Fruit fly (Drosophila melanogaster) whole organism, embryonic: ENCODE results near the gene tsl.

Experiments used
- ATbp ChIP-seq: fragments of 200-800 bp; sonication (Bioruptor generic); optimal IDR thresholded peaks from 2 replicates; lab custom pipeline; 2017; ENCODE audit warnings: missing biosample characterization, mild to moderate bottlenecking, missing genetic modification characterization, missing genetic modification reagents
- Asciz ChIP-seq: fragments of 200-800 bp; sonication (Bioruptor generic); optimal IDR thresholded peaks from 2 replicates; lab custom pipeline; 2017; ENCODE audit warnings: missing biosample characterization, mild to moderate bottlenecking, missing genetic modification characterization, missing genetic modification reagents
- Bdp1 ChIP-seq: fragments of 200-800 bp; sonication (Bioruptor generic); optimal IDR thresholded peaks from 3 replicates; lab custom pipeline; 2016; ENCODE audit warnings: missing biosample characterization, missing genetic modification characterization
- Bteb2 ChIP-seq: fragments of 200-800 bp; sonication (Bioruptor generic); optimal IDR thresholded peaks from 2 replicates; lab custom pipeline; 2016; ENCODE audit warnings: missing biosample characterization, missing genetic modification characterization
- CG10321 ChIP-seq: fragments of 200-800 bp; sonication (Bioruptor generic); IDR thresholded peaks from 2 replicates; pipeline ENCODE4 v1.3.6; 2022; ENCODE audit warnings: missing biosample characterization, missing genetic modification characterization
- CG11695 ChIP-seq: fragments of 200-800 bp; sonication (Bioruptor generic); IDR thresholded peaks from 3 replicates; pipeline ENCODE4 v1.3.6; 2022; ENCODE audit warnings: missing biosample characterization, missing genetic modification characterization
- CG12299 ChIP-seq: fragments of 200-800 bp; sonication (Bioruptor generic); optimal IDR thresholded peaks from 2 replicates; lab custom pipeline; 2018; ENCODE audit warnings: missing biosample characterization, mild to moderate bottlenecking, missing genetic modification characterization
- CG12391 ChIP-seq: fragments of 200-800 bp; sonication (Bioruptor generic); optimal IDR thresholded peaks from 3 replicates; lab custom pipeline; 2018; ENCODE audit warnings: missing biosample characterization, mild to moderate bottlenecking, missing genetic modification characterization, moderate library complexity
- CG12769 ChIP-seq: fragments of 200-800 bp; sonication (Bioruptor generic); optimal IDR thresholded peaks from 2 replicates; lab custom pipeline; 2019; ENCODE audit warnings: missing biosample characterization, mild to moderate bottlenecking, missing genetic modification characterization, moderate library complexity
- CG13287 ChIP-seq: fragments of 200-800 bp; sonication (Bioruptor generic); IDR thresholded peaks from 2 replicates; pipeline ENCODE4 v1.3.6; 2022; ENCODE audit warnings: missing biosample characterization, missing genetic modification characterization; ENCODE audit not compliant: partially characterized antibody
- CG14014 ChIP-seq: fragments of 200-800 bp; sonication (Bioruptor generic); IDR thresholded peaks from 2 replicates; pipeline ENCODE4 v1.3.6; 2022; ENCODE audit warnings: missing biosample characterization, missing genetic modification characterization
- CG15696 ChIP-seq: fragments of 200-800 bp; sonication (Bioruptor generic); optimal IDR thresholded peaks from 2 replicates; lab custom pipeline; 2019; ENCODE audit warnings: missing biosample characterization, mild to moderate bottlenecking, missing genetic modification characterization, moderate library complexity
- CG17186 ChIP-seq: fragments of 200-800 bp; sonication (Bioruptor generic); optimal IDR thresholded peaks from 3 replicates; lab custom pipeline; 2017; ENCODE audit warnings: missing biosample characterization, missing genetic modification reagents, missing genetic modification characterization
- CG1832 ChIP-seq: fragments of 200-800 bp; sonication (Bioruptor generic); optimal IDR thresholded peaks from 2 replicates; lab custom pipeline; 2017; ENCODE audit warnings: missing biosample characterization, mild to moderate bottlenecking, missing genetic modification characterization, inconsistent platforms
- CG2712 ChIP-seq: fragments of 200-800 bp; optimal IDR thresholded peaks from 3 replicates; lab custom pipeline; 2019; ENCODE audit warnings: missing biosample characterization, mild to moderate bottlenecking, missing genetic modification characterization, moderate library complexity
- CG7928 ChIP-seq: fragments of 200-800 bp; sonication (Bioruptor generic); optimal IDR thresholded peaks from 2 replicates; lab custom pipeline; 2017; ENCODE audit warnings: missing biosample characterization, mild to moderate bottlenecking, missing genetic modification characterization
- Ets65A ChIP-seq: fragments of 200-800 bp; sonication (Bioruptor generic); peaks from one replicate; lab custom pipeline; 2016; ENCODE audit warnings: missing biosample characterization, missing genetic modification characterization
- MBD-R2 ChIP-seq: fragments of 200-800 bp; sonication (Bioruptor generic); IDR thresholded peaks from 2 replicates; pipeline ENCODE4 v1.3.6; 2022; ENCODE audit warnings: missing biosample characterization, missing genetic modification characterization
- Max ChIP-seq: fragments of 200-800 bp; sonication (Bioruptor generic); optimal IDR thresholded peaks from 2 replicates; lab custom pipeline; 2016; ENCODE audit warnings: missing biosample characterization, mild to moderate bottlenecking, missing genetic modification characterization
- Ravus ChIP-seq: fragments of 200-800 bp; sonication (Bioruptor generic); IDR thresholded peaks from 2 replicates; pipeline ENCODE4 v1.3.6; 2022; ENCODE audit warnings: missing biosample characterization, missing genetic modification characterization
- Sry-δ ChIP-seq: fragments of 200-800 bp; sonication (Bioruptor generic); optimal IDR thresholded peaks from 2 replicates; lab custom pipeline; 2016; ENCODE audit warnings: missing biosample characterization, missing genetic modification characterization
- Taf1 ChIP-seq: fragments of 200-800 bp; sonication (Bioruptor generic); IDR thresholded peaks from 2 replicates; pipeline ENCODE4 v1.3.6; 2022; ENCODE audit warnings: missing biosample characterization, missing genetic modification characterization
- Trl ChIP-seq, 3 experiments: fragments of >200 bp in 2 of 3; fragments of 200-800 bp in 1 of 3; sonication (Bioruptor generic) in 1 of 3; optimal IDR thresholded peaks; 2 replicates in 1 of 3; 3 replicates in 2 of 3; lab custom pipeline; 2016 to 2017; ENCODE audit warnings: missing biosample characterization in 1 of 3, missing genetic modification characterization in 1 of 3
- Xrp1 ChIP-seq: fragments of 200-800 bp; sonication (Bioruptor generic); IDR thresholded peaks from 2 replicates; pipeline ENCODE4 v1.3.6; 2022; ENCODE audit warnings: missing biosample characterization, missing genetic modification characterization
- YL-1 ChIP-seq: fragments of 200-800 bp; sonication (Bioruptor generic); optimal IDR thresholded peaks from 3 replicates; lab custom pipeline; 2017; ENCODE audit warnings: missing biosample characterization, mild to moderate bottlenecking, missing genetic modification characterization
- abd-A ChIP-seq: fragments of 200-800 bp; sonication (Bioruptor generic); optimal IDR thresholded peaks from 3 replicates; lab custom pipeline; 2019; ENCODE audit warnings: missing biosample characterization, mild to moderate bottlenecking, missing genetic modification characterization, moderate library complexity
- ase ChIP-seq: fragments of 200-800 bp; sonication (Bioruptor generic); IDR thresholded peaks from 3 replicates; pipeline ENCODE4 v1.3.6; 2022; ENCODE audit warnings: missing biosample characterization, missing genetic modification characterization
- ato ChIP-seq: fragments of 200-800 bp; sonication (Bioruptor generic); IDR thresholded peaks from 2 replicates; pipeline ENCODE4 v1.3.6; 2022; ENCODE audit warnings: missing biosample characterization, missing genetic modification characterization; ENCODE audit not compliant: partially characterized antibody
- bab2 ChIP-seq: fragments of 200-800 bp; sonication (Bioruptor generic); optimal IDR thresholded peaks from 2 replicates; lab custom pipeline; 2016; ENCODE audit warnings: missing biosample characterization, missing genetic modification characterization
- chinmo ChIP-seq: fragments of 200-800 bp; sonication (Bioruptor generic); IDR thresholded peaks from 4 replicates; pipeline ENCODE4 v1.3.6; 2022; ENCODE audit warnings: missing biosample characterization, missing genetic modification characterization; ENCODE audit not compliant: partially characterized antibody
- chn ChIP-seq: fragments of 200-800 bp; sonication (Bioruptor generic); optimal IDR thresholded peaks from 2 replicates; lab custom pipeline; 2016; ENCODE audit warnings: missing biosample characterization, missing genetic modification characterization
- crc ChIP-seq: fragments of 200-800 bp; sonication (Bioruptor generic); optimal IDR thresholded peaks from 2 replicates; lab custom pipeline; 2016; ENCODE audit warnings: missing biosample characterization, missing genetic modification characterization
- crol ChIP-seq: fragments of 200-800 bp; sonication (Bioruptor generic); IDR thresholded peaks from 2 replicates; pipeline ENCODE4 v1.3.6; 2022; ENCODE audit warnings: missing biosample characterization, missing genetic modification characterization
- dati ChIP-seq: fragments of 200-800 bp; sonication (Bioruptor generic); IDR thresholded peaks from 2 replicates; pipeline ENCODE4 v1.3.6; 2022; ENCODE audit warnings: missing biosample characterization, missing genetic modification characterization
- esg ChIP-seq: fragments of 200-800 bp; sonication (Bioruptor generic); conservative IDR thresholded peaks from 2 replicates; pipeline ENCODE4 v1.3.6; 2022; ENCODE audit warnings: missing biosample characterization, missing genetic modification characterization
- gro ChIP-seq: fragments of 200-800 bp; sonication (Bioruptor generic); optimal IDR thresholded peaks from 2 replicates; lab custom pipeline; 2016; ENCODE audit warnings: missing biosample characterization, missing genetic modification characterization
- inv ChIP-seq: fragments of 200-800 bp; sonication (Bioruptor generic); IDR thresholded peaks from 2 replicates; pipeline ENCODE4 v1.3.6; 2022; ENCODE audit warnings: missing biosample characterization, missing genetic modification characterization; ENCODE audit not compliant: partially characterized antibody
- klu ChIP-seq: fragments of 200-800 bp; sonication (Bioruptor generic); IDR thresholded peaks from 2 replicates; pipeline ENCODE4 v1.3.6; 2022; ENCODE audit warnings: missing biosample characterization, missing genetic modification characterization
- lab ChIP-seq: fragments of 200-800 bp; sonication (Bioruptor generic); optimal IDR thresholded peaks from 3 replicates; lab custom pipeline; 2017; ENCODE audit warnings: missing biosample characterization, missing genetic modification characterization, mild to moderate bottlenecking, moderate library complexity, missing genetic modification reagents
- nom ChIP-seq: fragments of 200-800 bp; sonication (Bioruptor generic); optimal IDR thresholded peaks from 2 replicates; lab custom pipeline; 2017; ENCODE audit warnings: missing biosample characterization, missing genetic modification characterization, mild to moderate bottlenecking, moderate library complexity, missing genetic modification reagents
- prd ChIP-seq, 3 experiments: fragments of >200 bp in 2 of 3; fragments of 200-800 bp in 1 of 3; sonication (Bioruptor generic) in 1 of 3; optimal IDR thresholded peaks in 2 of 3; IDR thresholded peaks in 1 of 3; 2 replicates in 2 of 3; 3 replicates in 1 of 3; pipeline versions ENCODE4 v1.3.6 to Lab custom; 2017 to 2022; ENCODE audit warnings: missing biosample characterization in 1 of 3, missing genetic modification characterization in 1 of 3
- scrt ChIP-seq: fragments of 200-800 bp; sonication (Bioruptor generic); optimal IDR thresholded peaks from 2 replicates; lab custom pipeline; 2018; ENCODE audit warnings: missing biosample characterization, mild to moderate bottlenecking, missing genetic modification characterization, moderate library complexity
- seq ChIP-seq: fragments of 200-800 bp; sonication (Bioruptor generic); IDR thresholded peaks from 2 replicates; pipeline ENCODE4 v1.3.6; 2022; ENCODE audit warnings: missing biosample characterization, missing genetic modification characterization
- shn ChIP-seq: fragments of 200-800 bp; sonication (Bioruptor generic); optimal IDR thresholded peaks from 3 replicates; lab custom pipeline; 2016; ENCODE audit warnings: missing biosample characterization, missing genetic modification characterization
- stc ChIP-seq: fragments of 200-800 bp; sonication (Bioruptor generic); IDR thresholded peaks from 2 replicates; pipeline ENCODE4 v1.3.6; 2022; ENCODE audit warnings: missing biosample characterization, missing genetic modification characterization
- stwl ChIP-seq: fragments of 200-800 bp; sonication (Bioruptor generic); optimal IDR thresholded peaks from 3 replicates; lab custom pipeline; 2018; ENCODE audit warnings: missing biosample characterization, mild to moderate bottlenecking, missing genetic modification characterization, moderate library complexity
- trem ChIP-seq: fragments of 200-800 bp; optimal IDR thresholded peaks from 3 replicates; lab custom pipeline; 2019; ENCODE audit warnings: missing biosample characterization, mild to moderate bottlenecking, missing genetic modification characterization, moderate library complexity
- vfl ChIP-seq: fragments of 200-800 bp; sonication (Bioruptor generic); optimal IDR thresholded peaks from 2 replicates; lab custom pipeline; 2016; ENCODE audit warnings: missing biosample characterization, missing genetic modification characterization
- zen2 ChIP-seq: fragments of 200-800 bp; sonication (Bioruptor generic); IDR thresholded peaks from 3 replicates; pipeline ENCODE4 v1.3.6; 2022; ENCODE audit warnings: missing biosample characterization, missing genetic modification characterization; ENCODE audit not compliant: partially characterized antibody

tsl gene

DNA sequence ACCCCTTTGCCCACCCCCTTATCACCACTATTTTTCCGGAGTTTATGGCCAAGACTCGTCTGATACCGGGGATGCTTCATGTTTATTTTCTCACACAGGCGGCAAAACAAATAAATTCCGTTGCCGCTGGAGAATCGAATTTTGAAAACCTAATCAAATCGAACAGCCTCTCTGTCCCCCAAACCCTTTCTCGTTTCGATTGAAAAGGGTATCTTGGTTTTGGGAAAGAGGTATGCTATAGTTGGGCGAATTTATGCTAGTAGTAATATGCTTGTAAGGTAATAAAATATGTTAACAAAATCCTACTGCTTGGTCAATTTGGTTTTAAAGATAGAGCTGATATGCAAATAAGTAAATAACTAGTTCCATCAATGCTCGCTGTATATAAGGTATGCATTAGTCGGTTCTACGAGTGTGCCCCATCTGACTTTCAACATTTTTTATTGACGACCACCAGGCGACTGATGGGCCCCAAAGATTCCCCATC lies 45.7 kb upstream of the tsl start (continued):
- TF ChIP-seq crol = no peak; the same call in 1 of the 2 replicates
- no peak for TF ChIP-seq CG12299 (tag; lab: Kevin White, UChicago)
- TF ChIP-seq Max = peak; percentile 9
- no peak for TF ChIP-seq zen2
- peak; percentile 10 for TF ChIP-seq stwl (tag; lab: Kevin White, UChicago)
- no peak for TF ChIP-seq CG7928 (GFP tag; lab: Kevin White, UChicago)
- TF ChIP-seq shn (GFP tag; lab: Kevin White, UChicago) = peak; percentile 58
- no peak for TF ChIP-seq Ravus (GFP tag; lab: Robert Waterston, UW)
- peak; percentile 57 for TF ChIP-seq crc (GFP tag; lab: Kevin White, UChicago)
- peak; percentile 94 for TF ChIP-seq CG2712
- TF ChIP-seq bab2 (GFP tag; lab: Kevin White, UChicago) = peak; percentile 81
- no peak for TF ChIP-seq ato (GFP tag; lab: Robert Waterston, UW)
- TF ChIP-seq ase (GFP tag; lab: Robert Waterston, UW) = peak; percentile 23; the same call in 1 of the 3 replicates
- no peak for TF ChIP-seq Trl (optimal IDR thresholded peaks at IDR 0.05; lab: Kevin White, UChicago)
- peak; percentile 68 for TF ChIP-seq Trl (GFP tag; optimal IDR thresholded peaks at IDR 0.05; lab: Kevin White, UChicago)
- peak; percentile 76 for TF ChIP-seq CG17186 (GFP tag; lab: Kevin White, UChicago)
- TF ChIP-seq CG12391 (tag; lab: Kevin White, UChicago) = peak; percentile 83
- no peak for TF ChIP-seq CG13287 (GFP tag; lab: Robert Waterston, UW)
- peak; percentile 93 for TF ChIP-seq Ets65A
- no peak for TF ChIP-seq MBD-R2
- no peak for TF ChIP-seq CG1832 (GFP tag; lab: Kevin White, UChicago)
- no peak for TF ChIP-seq CG10321
- TF ChIP-seq inv (GFP tag; lab: Robert Waterston, UW) = no peak
- no peak for TF ChIP-seq Taf1 (GFP tag; lab: Robert Waterston, UW)
- no peak for TF ChIP-seq Bteb2 (GFP tag; lab: Kevin White, UChicago)
- peak; percentile 14 for TF ChIP-seq Sry-δ (GFP tag; lab: Kevin White, UChicago)
- peak; percentile 82 for TF ChIP-seq chn (GFP tag; lab: Kevin White, UChicago)
- no peak for TF ChIP-seq nom (GFP tag; lab: Kevin White, UChicago)
- peak; percentile 56 for TF ChIP-seq Bdp1 (GFP tag; lab: Kevin White, UChicago)
- TF ChIP-seq prd (optimal IDR thresholded peaks at IDR 0.05; lab: Kevin White, UChicago) = no peak
- peak; percentile 79; the same call in 2 of the 3 replicates for TF ChIP-seq prd (GFP tag; IDR thresholded peaks at IDR 0.05; lab: Robert Waterston, UW)
- peak; percentile 74 for TF ChIP-seq abd-A (tag; lab: Kevin White, UChicago)
- no peak for TF ChIP-seq gro (GFP tag; lab: Kevin White, UChicago)
- no peak for TF ChIP-seq YL-1 (GFP tag; lab: Kevin White, UChicago)
- TF ChIP-seq seq (GFP tag; lab: Robert Waterston, UW) = no peak
- TF ChIP-seq Asciz = peak; percentile 60
- TF ChIP-seq chinmo (GFP tag; lab: Robert Waterston, UW) = no peak
- peak; percentile 68 for TF ChIP-seq trem (tag; lab: Kevin White, UChicago)
- TF ChIP-seq dati (GFP tag; lab: Robert Waterston, UW) = no peak; the same call in 1 of the 2 replicates
- TF ChIP-seq Xrp1 (GFP tag; lab: Robert Waterston, UW) = peak; percentile 91
- peak; percentile 58 for TF ChIP-seq esg (GFP tag; lab: Robert Waterston, UW)
- TF ChIP-seq vfl = no peak
- no peak for TF ChIP-seq CG11695 (GFP tag; lab: Robert Waterston, UW)
- TF ChIP-seq klu = no peak
- TF ChIP-seq scrt (GFP tag; lab: Kevin White, UChicago) = no peak
- TF ChIP-seq CG14014 = 0 out of 2 replicates have a peak, but pooled peaks have one; percentile 25
- TF ChIP-seq stc (GFP tag; lab: Robert Waterston, UW) = peak; percentile 32; the same call in 1 of the 2 replicates
- TF ChIP-seq CG15696 (tag; lab: Kevin White, UChicago) = peak; percentile 63
- peak; percentile 74 for TF ChIP-seq ATbp
- peak; percentile 40 for TF ChIP-seq CG12769 (tag; lab: Kevin White, UChicago)
- no peak for TF ChIP-seq lab
